Worm (Caenorhabditis elegans): ENCODE data around the gene F07F6.1.

DNA sequence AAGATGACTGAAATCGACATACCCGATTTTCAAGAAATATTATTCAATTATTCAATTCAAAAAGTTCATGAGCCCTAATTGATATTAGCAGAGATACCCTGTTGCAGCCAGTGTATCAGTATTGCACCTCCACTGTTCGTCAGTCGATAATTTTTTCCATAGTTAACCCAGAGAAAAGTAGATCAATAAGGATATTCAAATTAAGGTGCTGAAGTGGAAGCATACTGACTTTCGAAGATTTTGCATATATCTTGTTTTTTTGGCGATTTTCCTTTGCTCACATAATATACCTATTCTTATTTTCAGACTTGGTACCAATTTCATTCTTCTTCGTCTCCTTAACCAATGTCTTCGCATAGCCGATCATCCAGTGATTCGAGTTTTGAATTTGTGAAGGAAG is 18.8 kb upstream of the F07F6.1 start, which contains the start of gene EEED8.15:
- TF ChIP-seq pqm-1 (tag; optimal IDR thresholded peaks at IDR 0.05) = no peak
- no peak for TF ChIP-seq snpc-4 (tag; optimal IDR thresholded peaks at IDR 0.05)
- no peak for TF ChIP-seq nhr-28 (tag; optimal IDR thresholded peaks at IDR 0.05)
- TF ChIP-seq ces-1 (GFP tag; optimal IDR thresholded peaks at IDR 0.05) = no peak
- TF ChIP-seq unc-62 (GFP tag; optimal IDR thresholded peaks at IDR 0.05 in 1 of 2) = peak in 1 of 2 experiments; percentile 57
- TF ChIP-seq unc-62 (tag; optimal IDR thresholded peaks at IDR 0.05) = no peak
